Worm (Caenorhabditis elegans) whole organism, L3 larva: ENCODE results near the gene K06A9.1.

Experiments
- aly-2 ChIP-seq: fragments of 150-350 bp; optimal IDR thresholded peaks from 2 replicates; lab custom pipeline; 2014; ENCODE audit warnings: missing biosample characterization, missing genetic modification characterization
- ceh-28 ChIP-seq: fragments of 150-350 bp; optimal IDR thresholded peaks from 2 replicates; lab custom pipeline; 2014; ENCODE audit warnings: missing biosample characterization, missing genetic modification reagents, missing genetic modification characterization
- ceh-9 ChIP-seq: sonication (generic microtip); optimal IDR thresholded peaks from 2 replicates; lab custom pipeline; 2018; ENCODE audit warnings: missing biosample characterization, missing genetic modification characterization
- egl-27 ChIP-seq: sonication (generic microtip); optimal IDR thresholded peaks from 4 replicates; lab custom pipeline; 2017; ENCODE audit warnings: missing biosample characterization, missing genetic modification reagents, missing genetic modification characterization
- egl-5 ChIP-seq: fragments of 150-350 bp; optimal IDR thresholded peaks from 2 replicates; lab custom pipeline; 2017; ENCODE audit warnings: missing biosample characterization, missing genetic modification reagents, missing genetic modification characterization, inconsistent platforms
- elt-1 ChIP-seq: fragments of 150-350 bp; optimal IDR thresholded peaks from 2 replicates; lab custom pipeline; 2014; ENCODE audit warnings: missing biosample characterization, missing genetic modification characterization
- elt-2 ChIP-seq: sonication (generic microtip); optimal IDR thresholded peaks from 2 replicates; lab custom pipeline; 2016; ENCODE audit warnings: missing genetic modification reagents, mild to moderate bottlenecking, missing genetic modification characterization, missing compliant biosample characterization
- elt-3 ChIP-seq, 3 experiments: fragments of 150-350 bp in 1 of 3; sonication (generic microtip) in 2 of 3; optimal IDR thresholded peaks; 2 replicates in 2 of 3; 4 replicates in 1 of 3; lab custom pipeline; 2014 to 2017; ENCODE audit warnings: missing biosample characterization in 3 of 3, missing genetic modification characterization in 3 of 3
- eor-1 ChIP-seq, 2 experiments: fragments of 150-350 bp; optimal IDR thresholded peaks; 2 replicates each; lab custom pipeline; 2014 to 2018; ENCODE audit warnings: missing biosample characterization in 2 of 2, missing genetic modification characterization in 2 of 2
- fkh-10 ChIP-seq: sonication (generic microtip); optimal IDR thresholded peaks from 2 replicates; lab custom pipeline; 2017; ENCODE audit warnings: missing biosample characterization, missing genetic modification reagents, missing genetic modification characterization
- fos-1 ChIP-seq: fragments of 150-350 bp; optimal IDR thresholded peaks from 2 replicates; lab custom pipeline; 2014; ENCODE audit warnings: missing biosample characterization, missing genetic modification characterization
- hmg-11 ChIP-seq: sonication (generic microtip); optimal IDR thresholded peaks from 2 replicates; lab custom pipeline; 2016; ENCODE audit warnings: missing genetic modification characterization, missing compliant biosample characterization
- jun-1 ChIP-seq: fragments of 150-350 bp; optimal IDR thresholded peaks from 2 replicates; lab custom pipeline; 2014; ENCODE audit warnings: missing biosample characterization, missing genetic modification reagents, missing genetic modification characterization
- mml-1 ChIP-seq: fragments of 150-350 bp; sonication (generic microtip); optimal IDR thresholded peaks from 3 replicates; lab custom pipeline; 2014; ENCODE audit warnings: missing biosample characterization, missing genetic modification characterization
- nfya-1 ChIP-seq: sonication (generic microtip); optimal IDR thresholded peaks from 2 replicates; lab custom pipeline; 2017; ENCODE audit warnings: missing genetic modification characterization, mild to moderate bottlenecking, missing compliant biosample characterization, antibody characterized with exemption, moderate library complexity; ENCODE audit not compliant: insufficient read depth
- nhr-11 ChIP-seq: fragments of 150-350 bp; optimal IDR thresholded peaks from 2 replicates; lab custom pipeline; 2014; ENCODE audit warnings: missing biosample characterization, missing genetic modification characterization
- nhr-12 ChIP-seq: fragments of 150-350 bp; optimal IDR thresholded peaks from 2 replicates; lab custom pipeline; 2014; ENCODE audit warnings: missing biosample characterization, missing genetic modification characterization
- nhr-23 ChIP-seq: fragments of 150-350 bp; optimal IDR thresholded peaks from 2 replicates; lab custom pipeline; 2014; ENCODE audit warnings: missing biosample characterization, missing genetic modification reagents, missing genetic modification characterization
- nhr-237 ChIP-seq: fragments of 150-350 bp; optimal IDR thresholded peaks from 2 replicates; lab custom pipeline; 2014; ENCODE audit warnings: missing biosample characterization, missing genetic modification characterization
- nhr-25 ChIP-seq: sonication (generic microtip); optimal IDR thresholded peaks from 2 replicates; lab custom pipeline; 2017; ENCODE audit warnings: missing biosample characterization, missing genetic modification characterization
- nhr-28 ChIP-seq: fragments of 150-350 bp; optimal IDR thresholded peaks from 2 replicates; lab custom pipeline; 2014; ENCODE audit warnings: missing biosample characterization, missing genetic modification characterization
- nhr-43 ChIP-seq: sonication (generic microtip); optimal IDR thresholded peaks from 2 replicates; lab custom pipeline; 2016; ENCODE audit warnings: mild to moderate bottlenecking, missing genetic modification characterization, missing compliant biosample characterization; ENCODE audit not compliant: poor library complexity, severe bottlenecking
- nhr-76 ChIP-seq: fragments of 150-350 bp; sonication (generic microtip); optimal IDR thresholded peaks from 5 replicates; lab custom pipeline; 2014; ENCODE audit warnings: missing biosample characterization, missing genetic modification characterization
- nhr-77 ChIP-seq: fragments of 150-350 bp; optimal IDR thresholded peaks from 2 replicates; lab custom pipeline; 2014; ENCODE audit warnings: missing biosample characterization, missing genetic modification characterization
- pha-4 ChIP-seq: fragments of 150-350 bp; optimal IDR thresholded peaks from 2 replicates; lab custom pipeline; 2014; ENCODE audit warnings: missing biosample characterization, missing genetic modification reagents, missing genetic modification characterization
- pqm-1 ChIP-seq: fragments of 150-350 bp; optimal IDR thresholded peaks from 2 replicates; lab custom pipeline; 2017; ENCODE audit warnings: missing biosample characterization, missing genetic modification characterization, inconsistent platforms
- skn-1 ChIP-seq: fragments of 150-350 bp; optimal IDR thresholded peaks from 2 replicates; lab custom pipeline; 2014; ENCODE audit warnings: missing biosample characterization, missing genetic modification characterization
- snpc-4 ChIP-seq: fragments of 150-350 bp; optimal IDR thresholded peaks from 2 replicates; lab custom pipeline; 2014; ENCODE audit warnings: missing biosample characterization, missing genetic modification characterization
- tbx-2 ChIP-seq: sonication (generic microtip); optimal IDR thresholded peaks from 2 replicates; lab custom pipeline; 2016; ENCODE audit warnings: mild to moderate bottlenecking, missing genetic modification characterization, missing compliant biosample characterization
- unc-62 ChIP-seq: fragments of 150-350 bp; sonication (generic microtip); optimal IDR thresholded peaks from 4 replicates; lab custom pipeline; 2014; ENCODE audit warnings: missing biosample characterization, missing genetic modification reagents, missing genetic modification characterization
- zag-1 ChIP-seq: fragments of 150-350 bp; optimal IDR thresholded peaks from 2 replicates; lab custom pipeline; 2014; ENCODE audit warnings: missing biosample characterization, missing genetic modification characterization

K06A9.1 gene

DNA sequence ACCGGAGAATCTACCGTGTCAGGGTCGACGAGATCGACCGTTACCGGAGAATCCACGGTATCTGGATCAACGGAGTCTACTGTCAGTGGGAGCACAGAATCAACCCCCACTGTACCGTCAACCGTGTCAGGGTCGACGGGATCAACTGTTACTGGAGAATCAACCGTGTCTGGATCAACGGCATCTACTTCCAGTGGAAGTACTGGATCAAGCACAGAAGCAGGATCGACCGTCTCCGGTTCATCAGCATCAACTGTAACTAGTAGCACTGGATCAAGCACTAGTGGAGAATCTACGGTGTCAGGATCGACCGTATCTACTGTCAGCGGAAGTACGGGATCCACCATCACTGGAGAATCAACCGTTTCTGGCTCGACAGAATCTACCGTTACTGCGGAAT, 24.6 kb downstream of the K06A9.1 start, which contains the start of gene H02F09.2:
Gene H02F09.2 (plus strand): TSS at position 301 of the 400 bp plus-strand sequence.
- TF ChIP-seq ceh-9 (tag; lab: Kevin White, UChicago), result no peak
- no peak for TF ChIP-seq elt-3 (tag; optimal IDR thresholded peaks at IDR 0.05; lab: Kevin White, UChicago)
- no peak for TF ChIP-seq egl-27 (tag; lab: Kevin White, UChicago)
- TF ChIP-seq mml-1 (tag; lab: Kevin White, UChicago), result no peak
- TF ChIP-seq nhr-237 (tag; lab: Kevin White, UChicago), result no peak
- TF ChIP-seq nhr-12 (tag; lab: Kevin White, UChicago), result no peak
- TF ChIP-seq jun-1 (tag; lab: Kevin White, UChicago), result no peak
- no peak for TF ChIP-seq hmg-11 (tag; lab: Kevin White, UChicago)
- no peak for TF ChIP-seq nhr-76 (tag; lab: Kevin White, UChicago)
- TF ChIP-seq, all 47 proteins: peak for 0

DNA sequence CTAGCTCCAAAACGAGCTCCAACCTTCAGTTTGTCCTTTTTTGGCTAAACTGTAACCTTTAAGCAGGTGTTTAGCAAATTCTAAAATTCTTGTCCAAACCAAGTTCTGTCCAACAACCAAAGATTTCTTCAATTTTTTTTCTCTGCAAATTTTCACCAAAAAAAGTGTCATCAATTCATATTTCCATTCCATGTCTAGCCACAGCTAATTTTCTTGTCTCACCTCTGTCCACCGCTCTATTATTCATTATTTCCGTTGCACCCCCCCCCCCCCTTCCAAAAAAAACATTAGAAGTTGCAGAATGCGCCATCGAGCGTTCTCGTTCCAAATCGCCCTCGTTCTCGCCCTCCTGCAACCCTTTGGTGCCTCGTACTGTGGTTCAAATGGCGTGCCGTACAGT, 29.0 kb downstream of the K06A9.1 start, which contains the start of gene wrt-9:
Gene wrt-9 (plus strand): TSS at position 301 of the 400 bp plus-strand sequence.
- TF ChIP-seq pha-4 (tag; lab: Kevin White, UChicago) (no peak), nhr-43 (tag; lab: Kevin White, UChicago) (no peak), ceh-28 (no peak)

ce11 chrX:1578682-1579081, 31.4 kb downstream of the K06A9.1 start:
- no peak for TF ChIP-seq hmg-11 (tag; lab: Kevin White, UChicago)
- TF ChIP-seq nhr-23 (tag; lab: Kevin White, UChicago), result peak; percentile 40

DNA sequence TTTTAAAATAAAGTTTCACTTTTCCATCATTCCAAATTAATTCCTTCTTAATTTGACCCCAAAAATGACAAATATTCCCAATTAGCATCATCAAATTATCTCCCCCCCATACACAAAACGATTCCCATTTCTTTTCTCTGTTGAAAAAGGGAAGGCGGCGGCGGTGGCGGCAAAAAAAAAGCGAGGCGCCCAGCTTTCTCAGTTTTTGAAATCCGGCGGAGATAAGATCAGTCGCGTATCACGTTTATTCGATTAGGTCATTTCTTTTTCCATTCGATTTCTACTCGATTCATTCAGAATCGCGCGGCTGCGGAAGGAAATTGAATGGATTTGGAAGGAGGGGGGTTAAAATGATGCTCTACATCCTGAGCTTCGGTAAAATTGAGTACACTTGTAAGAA, 36.7 kb downstream of the K06A9.1 start:
- no peak for TF ChIP-seq fos-1 (tag; lab: Kevin White, UChicago)
- TF ChIP-seq elt-2 (tag; lab: Kevin White, UChicago), result no peak
- no peak for TF ChIP-seq nhr-76 (tag; lab: Kevin White, UChicago)
- TF ChIP-seq nhr-237 (tag; lab: Kevin White, UChicago), result no peak
- no peak for TF ChIP-seq egl-5 (tag; lab: Kevin White, UChicago)
- TF ChIP-seq unc-62, result no peak
- TF ChIP-seq nfya-1 (tag; lab: Kevin White, UChicago), result no peak
- TF ChIP-seq snpc-4 (tag; lab: Kevin White, UChicago), result no peak
- TF ChIP-seq pqm-1 (tag; lab: Kevin White, UChicago), result no peak
- TF ChIP-seq nhr-28 (tag; lab: Kevin White, UChicago), result no peak
- TF ChIP-seq, all 47 proteins: peak for 0

- peak; percentile 63 for TF ChIP-seq elt-1
- TF ChIP-seq hmg-11 (tag; lab: Kevin White, UChicago), result no peak
These were observed 39.8 kb downstream of the K06A9.1 start for ce11 chrX:1587082-1587481.

- no peak for TF ChIP-seq zag-1 (tag; lab: Kevin White, UChicago)
- TF ChIP-seq hmg-11 (tag; lab: Kevin White, UChicago), result no peak
- no peak for TF ChIP-seq nhr-237 (tag; lab: Kevin White, UChicago)
- TF ChIP-seq ceh-28, result no peak
- TF ChIP-seq nhr-77 (tag; lab: Kevin White, UChicago), result no peak
- no peak for TF ChIP-seq nhr-25
- no peak for TF ChIP-seq unc-62
- no peak for TF ChIP-seq elt-3 (tag; optimal IDR thresholded peaks at IDR 0.05; lab: Kevin White, UChicago)
- no peak for TF ChIP-seq egl-27 (tag; lab: Kevin White, UChicago)
- TF ChIP-seq pha-4 (tag; lab: Kevin White, UChicago), result no peak
- no peak for TF ChIP-seq fkh-10 (GFP tag; lab: Kevin White, UChicago)
- TF ChIP-seq nhr-11 (tag; lab: Kevin White, UChicago), result no peak
- no peak for TF ChIP-seq aly-2
- no peak for TF ChIP-seq fos-1 (tag; lab: Kevin White, UChicago)
- TF ChIP-seq skn-1, result no peak
- no peak for TF ChIP-seq eor-1 (tag; optimal IDR thresholded peaks at IDR 0.05; lab: Kevin White, UChicago)
- no peak for TF ChIP-seq tbx-2 (tag; lab: Kevin White, UChicago)
- no peak for TF ChIP-seq pqm-1 (tag; lab: Kevin White, UChicago)
These were observed 42.0 kb downstream of the K06A9.1 start for ce11 chrX:1589114-1589902.
